Worm (Caenorhabditis elegans): ENCODE results near the gene srh-71.

- TF ChIP-seq nhr-10 (tag; optimal IDR thresholded peaks at IDR 0.05) (no peak), lin-15B (tag; optimal IDR thresholded peaks at IDR 0.05) (no peak), nhr-237 (tag; optimal IDR thresholded peaks at IDR 0.05) (no peak), ceh-32 (tag; optimal IDR thresholded peaks at IDR 0.05; ENCODE audit: poor library complexity) (no peak), nhr-48 (tag; optimal IDR thresholded peaks at IDR 0.05) (no peak), skn-1 (tag; optimal IDR thresholded peaks at IDR 0.05) (no peak), snpc-4 (tag; optimal IDR thresholded peaks at IDR 0.05) (no peak), zag-1 (tag; optimal IDR thresholded peaks at IDR 0.05) (no peak), madf-9 (GFP tag; conservative IDR thresholded peaks at IDR 0.05) (no peak), unc-130 (GFP tag; optimal IDR thresholded peaks at IDR 0.05) (no peak), mxl-2 (GFP tag; conservative IDR thresholded peaks at IDR 0.05) (no peak), lsy-2 (tag; optimal IDR thresholded peaks at IDR 0.05) (no peak), pha-4 (GFP tag; IDR thresholded peaks at IDR 0.05) (no peak), pha-4 (tag; optimal IDR thresholded peaks at IDR 0.05) (no peak)
These were observed 26.4 kb downstream of the srh-71 start, which contains the start of the genes T10D4.11 and T10D4.1 for ce11 chrII:3149521-3150190.
